Worm (Caenorhabditis elegans): ENCODE data around the gene W10C4.1.

Gene W10C4.1

DNA sequence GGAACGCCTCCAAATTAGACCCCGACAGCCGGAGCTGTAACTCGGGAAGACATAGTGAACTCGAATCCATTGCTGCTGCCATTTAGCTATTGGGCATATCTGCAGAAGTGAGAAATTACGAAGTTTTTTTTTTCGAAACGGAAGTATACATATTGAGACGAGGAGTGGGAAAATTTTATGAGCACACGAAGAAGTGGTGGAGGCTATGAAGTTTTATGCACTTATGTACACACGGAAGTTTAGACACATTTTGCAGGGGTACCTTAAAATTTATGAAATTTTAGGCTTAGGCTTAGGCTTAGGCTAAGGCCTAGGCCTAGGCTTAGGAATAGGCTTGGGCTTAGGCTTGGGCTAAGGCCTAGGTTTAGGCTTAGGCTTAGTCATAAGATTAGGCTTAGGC is at the start of gene W10C4.1:
Gene W10C4.1 (minus strand): TSS at position 101 of the 400 bp plus-strand sequence.
- TF ChIP-seq gei-17 (GFP tag; optimal IDR thresholded peaks at IDR 0.05) (no peak), tbx-9 (tag; optimal IDR thresholded peaks at IDR 0.05; ENCODE audit: borderline replicate concordance) (no peak), snpc-1.1 (tag; optimal IDR thresholded peaks at IDR 0.05; ENCODE audit: insufficient read depth) (no peak), B0019.2 (GFP tag; conservative IDR thresholded peaks at IDR 0.05) (no peak), ceh-91 (GFP tag; IDR thresholded peaks at IDR 0.05) (no peak), ceh-100 (GFP tag; IDR thresholded peaks at IDR 0.05) (no peak), F10E7.11 (tag; optimal IDR thresholded peaks at IDR 0.05) (no peak)

DNA sequence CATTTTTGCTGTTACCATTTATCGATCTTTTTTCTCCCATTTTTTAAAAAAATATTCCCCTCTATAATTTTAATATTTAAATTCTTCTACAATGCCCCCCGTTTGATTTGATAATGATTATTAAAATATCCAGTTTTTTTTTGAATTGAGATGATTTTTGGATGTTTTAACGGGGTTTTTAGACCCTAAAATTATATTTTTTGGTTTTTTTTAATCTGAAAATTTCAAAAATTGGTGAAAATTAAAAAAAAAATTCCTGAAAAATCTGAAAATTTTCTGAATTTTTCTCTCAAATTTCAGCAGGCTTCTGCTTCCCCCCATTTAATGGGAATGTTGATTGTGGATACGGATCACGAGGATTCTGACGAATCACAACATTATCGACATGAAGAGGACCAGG is 47.3 kb upstream of the W10C4.1 start, which contains the start of gene Y50D7A.3:
Gene Y50D7A.3 (plus strand): TSS at position 301 of the 400 bp plus-strand sequence.
- TF ChIP-seq snpc-1.3 (tag; optimal IDR thresholded peaks at IDR 0.05; ENCODE audit: insufficient read depth), result no peak

DNA sequence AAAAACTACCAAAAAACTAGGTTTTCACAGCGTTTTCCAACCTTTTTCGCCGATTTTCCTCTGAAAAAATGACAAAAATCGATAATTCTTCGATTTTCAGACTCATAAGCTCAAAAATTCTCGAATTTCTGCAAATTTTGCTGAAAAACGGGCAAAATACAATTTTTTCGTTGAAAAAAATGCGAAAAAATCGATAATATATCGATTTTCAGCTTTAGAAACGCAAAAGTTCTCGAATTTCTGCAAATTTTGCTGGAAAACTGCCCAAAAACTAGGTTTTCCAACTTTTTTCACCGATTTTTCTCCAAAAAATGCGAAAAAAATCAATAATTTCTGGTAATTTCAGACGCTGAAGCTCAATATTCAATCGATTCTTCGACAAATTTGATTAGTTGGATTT is 44.5 kb upstream of the W10C4.1 start:
- TF ChIP-seq cebp-1 (GFP tag; IDR thresholded peaks at IDR 0.05), result no peak
- TF ChIP-seq cebp-1 (tag; optimal IDR thresholded peaks at IDR 0.05), result no peak
- TF ChIP-seq Y53F4B.3 (GFP tag; IDR thresholded peaks at IDR 0.05), result no peak
- no peak for TF ChIP-seq D2030.7 (GFP tag; IDR thresholded peaks at IDR 0.05)
- no peak for TF ChIP-seq F22D6.2 (tag; optimal IDR thresholded peaks at IDR 0.05)
- TF ChIP-seq dox-1 (GFP tag; IDR thresholded peaks at IDR 0.05), result no peak
- no peak for TF ChIP-seq attf-3 (GFP tag; conservative IDR thresholded peaks at IDR 0.05)
- TF ChIP-seq egrh-3 (GFP tag; IDR thresholded peaks at IDR 0.05), result no peak
- no peak for TF ChIP-seq sptf-2 (GFP tag; optimal IDR thresholded peaks at IDR 0.05)
- no peak for TF ChIP-seq nhr-80 (tag; optimal IDR thresholded peaks at IDR 0.05)
- no peak for TF ChIP-seq T26A5.8 (tag; optimal IDR thresholded peaks at IDR 0.05)
- TF ChIP-seq unc-130 (GFP tag; optimal IDR thresholded peaks at IDR 0.05), result no peak
- no peak for TF ChIP-seq pha-4 (tag; optimal IDR thresholded peaks at IDR 0.05)
- no peak for TF ChIP-seq chd-7 (tag; optimal IDR thresholded peaks at IDR 0.05)
- no peak for TF ChIP-seq unc-62 (GFP tag; optimal IDR thresholded peaks at IDR 0.05)
- no peak for TF ChIP-seq F33H1.4 (GFP tag; IDR thresholded peaks at IDR 0.05)
- no peak for TF ChIP-seq lin-40 (tag; optimal IDR thresholded peaks at IDR 0.05)
- TF ChIP-seq ztf-25 (GFP tag; IDR thresholded peaks at IDR 0.05), result no peak
- no peak for TF ChIP-seq ama-1 (optimal IDR thresholded peaks at IDR 0.05)
- no peak for TF ChIP-seq ama-1 (GFP tag; optimal IDR thresholded peaks at IDR 0.05)

DNA sequence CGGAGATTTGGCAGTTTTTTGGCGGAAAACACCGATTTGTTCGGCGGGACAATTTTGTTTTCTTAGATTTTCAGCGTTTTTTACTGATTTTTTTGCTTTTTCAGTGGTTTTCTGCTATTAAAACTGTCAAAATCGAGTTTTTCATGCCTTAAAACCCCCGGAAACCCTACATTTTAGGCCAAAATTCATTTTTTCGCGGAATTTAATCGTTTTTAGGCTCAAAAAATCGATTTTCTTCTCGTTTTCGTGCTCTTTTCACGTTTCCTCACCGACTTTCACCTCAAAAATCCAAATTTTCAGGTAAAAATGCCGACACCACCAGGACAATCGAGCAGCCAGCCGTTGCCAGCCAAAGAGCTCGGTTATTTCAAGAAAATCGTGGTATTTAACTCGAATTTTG is 28.6 kb upstream of the W10C4.1 start, which contains the start of gene hpo-29:
Gene hpo-29 (plus strand): TSS at position 301 of the 400 bp plus-strand sequence.
- TF ChIP-seq nhr-179 (tag; optimal IDR thresholded peaks at IDR 0.05), result no peak
- TF ChIP-seq let-607 (tag; optimal IDR thresholded peaks at IDR 0.05), result no peak
- no peak for TF ChIP-seq Y67H2A.10 (GFP tag; conservative IDR thresholded peaks at IDR 0.05)
- TF ChIP-seq mes-4 (tag; optimal IDR thresholded peaks at IDR 0.05), result no peak
- TF ChIP-seq ceh-91 (GFP tag; IDR thresholded peaks at IDR 0.05), result no peak
- no peak for TF ChIP-seq gei-17 (GFP tag; optimal IDR thresholded peaks at IDR 0.05)
- TF ChIP-seq egl-44 (GFP tag; IDR thresholded peaks at IDR 0.05), result no peak

DNA sequence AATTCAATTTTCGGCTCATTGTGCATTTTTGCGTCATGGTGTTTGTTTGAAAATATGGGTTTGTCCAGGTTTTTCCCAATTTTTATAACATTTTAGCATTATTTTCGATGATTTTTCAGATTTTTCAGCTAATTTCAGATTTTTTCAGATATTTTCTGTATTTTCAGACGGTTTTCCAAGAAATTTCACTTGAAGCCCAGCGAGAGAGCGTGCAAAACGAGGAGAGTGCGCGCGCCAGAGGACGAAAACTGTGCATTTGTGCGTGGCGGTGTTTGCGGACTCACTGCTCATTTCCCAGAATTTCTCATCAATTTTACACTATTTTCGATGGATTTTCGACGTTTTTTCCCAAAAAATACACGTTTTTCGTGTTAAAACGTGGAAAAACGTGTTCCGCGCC is 28.2 kb upstream of the W10C4.1 start:
- no peak; the same call in none of the 2 replicates for TF ChIP-seq pbrm-1 (GFP tag; IDR thresholded peaks at IDR 0.05)
- TF ChIP-seq ceh-91 (GFP tag; IDR thresholded peaks at IDR 0.05), result 0 out of 2 replicates have a peak, but pooled peaks have one; percentile 22
- TF ChIP-seq him-1 (tag; optimal IDR thresholded peaks at IDR 0.05), result peak; percentile 20
- TF ChIP-seq Y56A3A.18 (GFP tag; IDR thresholded peaks at IDR 0.05), result no peak
- no peak for TF ChIP-seq hlh-26 (GFP tag; conservative IDR thresholded peaks at IDR 0.05)
- no peak for TF ChIP-seq F39B2.1 (GFP tag; IDR thresholded peaks at IDR 0.05)
- TF ChIP-seq unc-130 (GFP tag; optimal IDR thresholded peaks at IDR 0.05), result no peak
- TF ChIP-seq Y53F4B.3 (GFP tag; IDR thresholded peaks at IDR 0.05), result no peak
- no peak for TF ChIP-seq ztf-26 (tag; optimal IDR thresholded peaks at IDR 0.05)
- TF ChIP-seq ekl-4 (GFP tag; IDR thresholded peaks at IDR 0.05), result no peak; the same call in 1 of the 2 replicates
- no peak for TF ChIP-seq F10E7.11 (tag; optimal IDR thresholded peaks at IDR 0.05)
- TF ChIP-seq tbp1 (GFP tag; optimal IDR thresholded peaks at IDR 0.05), result peak; percentile 59
- TF ChIP-seq Y79H2A.3 (GFP tag; conservative IDR thresholded peaks at IDR 0.05), result no peak
- TF ChIP-seq Y67H2A.10 (GFP tag; conservative IDR thresholded peaks at IDR 0.05), result no peak
- TF ChIP-seq madf-6 (GFP tag; IDR thresholded peaks at IDR 0.05), result peak; percentile 63
- TF ChIP-seq lsl-1 (GFP tag; optimal IDR thresholded peaks at IDR 0.05), result peak; percentile 57
